Fruit fly (Drosophila melanogaster) whole organism, embryonic: ENCODE results near the gene Slu7.

Experiments used
- Aef1 ChIP-seq: fragments of 200-800 bp; sonication (Bioruptor generic); IDR thresholded peaks from 3 replicates; pipeline ENCODE4 v1.3.6; 2022; ENCODE audit warnings: missing biosample characterization, missing genetic modification characterization
- Blimp-1 ChIP-seq: fragments of 200-800 bp; sonication (Bioruptor generic); optimal IDR thresholded peaks from 3 replicates; lab custom pipeline; 2018; ENCODE audit warnings: missing biosample characterization, missing genetic modification characterization, mild to moderate bottlenecking, moderate library complexity, missing genetic modification reagents
- CG1024 ChIP-seq: fragments of 200-800 bp; sonication (Bioruptor generic); IDR thresholded peaks from 2 replicates; pipeline ENCODE4 v1.3.6; 2022; ENCODE audit warnings: missing biosample characterization, missing genetic modification characterization
- CG10366 ChIP-seq: fragments of 200-800 bp; sonication (Bioruptor generic); IDR thresholded peaks from 2 replicates; pipeline ENCODE4 v1.3.6; 2022; ENCODE audit warnings: missing biosample characterization, missing genetic modification characterization
- CG11398 ChIP-seq: fragments of 200-800 bp; sonication (Bioruptor generic); optimal IDR thresholded peaks from 2 replicates; lab custom pipeline; 2016; ENCODE audit warnings: missing biosample characterization, missing genetic modification characterization
- CG11695 ChIP-seq: fragments of 200-800 bp; sonication (Bioruptor generic); IDR thresholded peaks from 3 replicates; pipeline ENCODE4 v1.3.6; 2022; ENCODE audit warnings: missing biosample characterization, missing genetic modification characterization
- CG12071 ChIP-seq: fragments of 200-800 bp; sonication (Bioruptor generic); optimal IDR thresholded peaks from 3 replicates; lab custom pipeline; 2018; ENCODE audit warnings: missing biosample characterization, mild to moderate bottlenecking, missing genetic modification characterization
- CG12942 ChIP-seq: fragments of 200-800 bp; sonication (Bioruptor generic); optimal IDR thresholded peaks from 3 replicates; lab custom pipeline; 2016; ENCODE audit warnings: missing biosample characterization, missing genetic modification characterization
- CG13296 ChIP-seq: fragments of 200-800 bp; sonication (Bioruptor generic); optimal IDR thresholded peaks from 3 replicates; lab custom pipeline; 2018; ENCODE audit warnings: missing biosample characterization, mild to moderate bottlenecking, missing genetic modification characterization
- CG17328 ChIP-seq: fragments of 200-800 bp; sonication (Bioruptor generic); IDR thresholded peaks from 2 replicates; pipeline ENCODE4 v1.3.6; 2022; ENCODE audit warnings: missing biosample characterization, missing genetic modification characterization
- CG17568 ChIP-seq: fragments of 200-800 bp; sonication (Bioruptor generic); optimal IDR thresholded peaks from 2 replicates; lab custom pipeline; 2018; ENCODE audit warnings: missing biosample characterization, mild to moderate bottlenecking, missing genetic modification characterization, moderate library complexity
- CG2129 ChIP-seq: fragments of 200-800 bp; sonication (Bioruptor generic); IDR thresholded peaks from 2 replicates; pipeline ENCODE4 v1.3.6; 2022; ENCODE audit warnings: missing biosample characterization, missing genetic modification characterization; ENCODE audit not compliant: partially characterized antibody
- CG30431 ChIP-seq: fragments of 200-800 bp; sonication (Bioruptor generic); optimal IDR thresholded peaks from 2 replicates; lab custom pipeline; 2017; ENCODE audit warnings: missing biosample characterization, missing genetic modification characterization
- CG31224 ChIP-seq: fragments of 200-800 bp; sonication (Bioruptor generic); IDR thresholded peaks from 2 replicates; pipeline ENCODE4 v1.3.6; 2022; ENCODE audit warnings: missing biosample characterization, missing genetic modification characterization
- CG4404 ChIP-seq: fragments of 200-800 bp; sonication (Bioruptor generic); IDR thresholded peaks from 2 replicates; pipeline ENCODE4 v1.3.6; 2022; ENCODE audit warnings: missing biosample characterization, missing genetic modification characterization
- CG6175 ChIP-seq: fragments of 200-800 bp; sonication (Bioruptor generic); IDR thresholded peaks from 3 replicates; pipeline ENCODE4 v1.3.6; 2022; ENCODE audit warnings: missing biosample characterization, missing genetic modification characterization
- CG7786 ChIP-seq: fragments of 200-800 bp; sonication (Bioruptor generic); optimal IDR thresholded peaks from 2 replicates; lab custom pipeline; 2016; ENCODE audit warnings: missing biosample characterization, missing genetic modification characterization
- CG8089 ChIP-seq: fragments of 200-800 bp; sonication (Bioruptor generic); optimal IDR thresholded peaks from 3 replicates; lab custom pipeline; 2016; ENCODE audit warnings: missing biosample characterization, missing genetic modification characterization
- CG9437 ChIP-seq: fragments of 200-800 bp; sonication (Bioruptor generic); optimal IDR thresholded peaks from 2 replicates; lab custom pipeline; 2018; ENCODE audit warnings: missing biosample characterization, mild to moderate bottlenecking, missing genetic modification characterization
- Dbx ChIP-seq: fragments of 200-800 bp; sonication (Bioruptor generic); IDR thresholded peaks from 3 replicates; pipeline ENCODE4 v1.3.6; 2022; ENCODE audit warnings: missing biosample characterization, missing genetic modification characterization
- Dp ChIP-seq: fragments of 200-800 bp; sonication (Bioruptor generic); optimal IDR thresholded peaks from 2 replicates; lab custom pipeline; 2018; ENCODE audit warnings: missing biosample characterization, mild to moderate bottlenecking, missing genetic modification characterization, moderate library complexity
- E2f2 ChIP-seq: fragments of 200-800 bp; sonication (Bioruptor generic); IDR thresholded peaks from 2 replicates; pipeline ENCODE4 v1.3.6; 2022; ENCODE audit warnings: missing biosample characterization, missing genetic modification characterization
- HLHmδ ChIP-seq: fragments of 200-800 bp; sonication (Bioruptor generic); optimal IDR thresholded peaks from 2 replicates; lab custom pipeline; 2018; ENCODE audit warnings: missing biosample characterization, mild to moderate bottlenecking, missing genetic modification characterization, moderate library complexity
- Hey ChIP-seq: fragments of 200-800 bp; sonication (Bioruptor generic); optimal IDR thresholded peaks from 3 replicates; lab custom pipeline; 2018; ENCODE audit warnings: missing biosample characterization, mild to moderate bottlenecking, missing genetic modification characterization
- Hmr ChIP-seq: fragments of 200-800 bp; sonication (Bioruptor generic); optimal IDR thresholded peaks from 3 replicates; lab custom pipeline; 2017; ENCODE audit warnings: mild to moderate bottlenecking, missing biosample characterization, missing genetic modification reagents, missing genetic modification characterization
- Hr39 ChIP-seq: fragments of >200 bp; optimal IDR thresholded peaks from 2 replicates; lab custom pipeline; 2017
- Opbp ChIP-seq: fragments of 200-800 bp; sonication (Bioruptor generic); IDR thresholded peaks from 3 replicates; pipeline ENCODE4 v1.3.6; 2022; ENCODE audit warnings: missing biosample characterization, missing genetic modification characterization; ENCODE audit not compliant: partially characterized antibody
- Sox100B ChIP-seq: fragments of 200-800 bp; sonication (Bioruptor generic); optimal IDR thresholded peaks from 3 replicates; lab custom pipeline; 2018; ENCODE audit warnings: missing biosample characterization, mild to moderate bottlenecking, missing genetic modification characterization
- Stat92E ChIP-seq, 3 experiments: fragments of >200 bp in 2 of 3; fragments of 200-800 bp in 1 of 3; sonication (Bioruptor generic) in 1 of 3; optimal IDR thresholded peaks; 2 replicates each; lab custom pipeline; 2017 to 2019; ENCODE audit warnings: missing biosample characterization in 3 of 3, missing genetic modification characterization in 3 of 3, mild to moderate bottlenecking in 1 of 3, moderate library complexity in 1 of 3
- TFAM ChIP-seq: fragments of 200-800 bp; sonication (Bioruptor generic); optimal IDR thresholded peaks from 2 replicates; lab custom pipeline; 2017; ENCODE audit warnings: missing biosample characterization, missing genetic modification characterization, inconsistent platforms
- Xbp1 ChIP-seq: fragments of 200-800 bp; sonication (Bioruptor generic); optimal IDR thresholded peaks from 3 replicates; lab custom pipeline; 2016; ENCODE audit warnings: missing biosample characterization, mild to moderate bottlenecking, missing genetic modification characterization
- abd-A ChIP-seq: fragments of 200-800 bp; sonication (Bioruptor generic); optimal IDR thresholded peaks from 3 replicates; lab custom pipeline; 2019; ENCODE audit warnings: missing biosample characterization, mild to moderate bottlenecking, missing genetic modification characterization, moderate library complexity
- ac ChIP-seq: fragments of 200-800 bp; sonication (Bioruptor generic); optimal IDR thresholded peaks from 3 replicates; lab custom pipeline; 2017; ENCODE audit warnings: missing biosample characterization, mild to moderate bottlenecking, missing genetic modification characterization
- aop ChIP-seq: fragments of 200-800 bp; sonication (Bioruptor generic); IDR thresholded peaks from 2 replicates; pipeline ENCODE4 v1.3.6; 2022; ENCODE audit warnings: missing biosample characterization, missing genetic modification characterization
- ase ChIP-seq: fragments of 200-800 bp; sonication (Bioruptor generic); IDR thresholded peaks from 3 replicates; pipeline ENCODE4 v1.3.6; 2022; ENCODE audit warnings: missing biosample characterization, missing genetic modification characterization
- az2 ChIP-seq: fragments of 200-800 bp; sonication (Bioruptor generic); optimal IDR thresholded peaks from 3 replicates; lab custom pipeline; 2016; ENCODE audit warnings: missing biosample characterization, missing genetic modification characterization
- btn ChIP-seq: fragments of 200-800 bp; sonication (Bioruptor generic); optimal IDR thresholded peaks from 2 replicates; lab custom pipeline; 2016; ENCODE audit warnings: missing biosample characterization, missing genetic modification characterization
- chm ChIP-seq: fragments of 200-800 bp; sonication (Bioruptor generic); IDR thresholded peaks from 2 replicates; pipeline ENCODE4 v1.3.6; 2022; ENCODE audit warnings: missing biosample characterization, missing genetic modification characterization
- ci ChIP-seq: fragments of 200-800 bp; sonication (Bioruptor generic); IDR thresholded peaks from 3 replicates; pipeline ENCODE4 v1.3.6; 2022; ENCODE audit warnings: missing biosample characterization, missing genetic modification characterization
- crc ChIP-seq: fragments of 200-800 bp; sonication (Bioruptor generic); optimal IDR thresholded peaks from 2 replicates; lab custom pipeline; 2016; ENCODE audit warnings: missing biosample characterization, missing genetic modification characterization
- dimm ChIP-seq: fragments of 200-800 bp; sonication (Bioruptor generic); IDR thresholded peaks from 2 replicates; pipeline ENCODE4 v1.3.6; 2022; ENCODE audit warnings: missing biosample characterization, missing genetic modification characterization
- dpn ChIP-seq, 2 experiments: fragments of 200-800 bp; sonication (Bioruptor generic); optimal IDR thresholded peaks; 3 replicates each; lab custom pipeline; 2016; ENCODE audit warnings: missing biosample characterization in 2 of 2, missing genetic modification characterization in 2 of 2
- ham ChIP-seq: fragments of 200-800 bp; sonication (Bioruptor generic); IDR thresholded peaks from 2 replicates; pipeline ENCODE4 v1.3.6; 2022; ENCODE audit warnings: missing biosample characterization, missing genetic modification characterization
- hbn ChIP-seq: fragments of 200-800 bp; sonication (Bioruptor generic); IDR thresholded peaks from 2 replicates; pipeline ENCODE4 v1.3.6; 2022; ENCODE audit warnings: missing biosample characterization, missing genetic modification characterization; ENCODE audit not compliant: partially characterized antibody
- knrl ChIP-seq: fragments of 200-800 bp; sonication (Bioruptor generic); IDR thresholded peaks from 3 replicates; pipeline ENCODE4 v1.3.6; 2022; ENCODE audit warnings: missing biosample characterization, missing genetic modification characterization; ENCODE audit not compliant: partially characterized antibody
- mld ChIP-seq: fragments of 200-800 bp; sonication (Bioruptor generic); IDR thresholded peaks from 3 replicates; pipeline ENCODE4 v1.3.6; 2022; ENCODE audit warnings: missing biosample characterization, missing genetic modification characterization; ENCODE audit not compliant: partially characterized antibody
- nom ChIP-seq: fragments of 200-800 bp; sonication (Bioruptor generic); optimal IDR thresholded peaks from 2 replicates; lab custom pipeline; 2017; ENCODE audit warnings: missing biosample characterization, missing genetic modification characterization, mild to moderate bottlenecking, moderate library complexity, missing genetic modification reagents
- onecut ChIP-seq: fragments of 200-800 bp; sonication (Bioruptor generic); IDR thresholded peaks from 2 replicates; pipeline ENCODE4 v1.3.6; 2022; ENCODE audit warnings: missing biosample characterization, missing genetic modification characterization
- pb ChIP-seq: fragments of 200-800 bp; sonication (Bioruptor generic); optimal IDR thresholded peaks from 3 replicates; lab custom pipeline; 2016; ENCODE audit warnings: missing biosample characterization, missing genetic modification characterization
- sisA ChIP-seq: fragments of 200-800 bp; sonication (Bioruptor generic); IDR thresholded peaks from 2 replicates; pipeline ENCODE4 v1.3.6; 2022; ENCODE audit warnings: missing biosample characterization, missing genetic modification characterization

Slu7 gene

DNA sequence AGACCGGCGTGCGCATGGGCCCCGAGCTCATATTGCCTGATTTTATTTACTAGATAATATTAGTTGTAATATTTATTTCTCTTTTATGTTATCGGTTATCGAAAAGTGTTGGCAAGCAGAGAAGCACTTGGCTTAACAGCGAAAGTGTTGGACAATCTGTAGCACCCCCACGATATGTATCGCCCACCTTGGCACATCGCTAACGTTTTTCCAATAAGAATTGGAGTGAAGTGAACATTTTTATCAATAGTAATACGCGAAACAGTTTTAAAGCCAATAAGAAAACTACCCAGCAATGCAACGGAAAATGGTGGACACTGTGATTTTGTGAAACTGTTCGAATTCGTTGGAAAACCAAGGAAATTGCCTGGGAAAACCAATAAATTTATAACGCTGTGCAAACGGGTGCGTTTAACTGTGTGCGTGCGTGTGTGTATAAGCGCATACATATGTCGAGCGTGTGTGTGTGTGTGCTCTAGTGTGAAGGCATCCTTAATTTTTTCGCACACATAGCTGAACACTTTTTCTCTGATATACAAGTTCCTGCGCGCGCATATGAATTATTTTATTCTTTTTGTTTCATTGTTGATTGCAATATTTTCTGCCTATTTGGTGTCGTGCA is at the start of gene Slu7, which contains the start of gene Pkc98E (continued):
- TF ChIP-seq Hmr (GFP tag; lab: Kevin White, UChicago) (peak; percentile 61), sisA (peak; percentile 60), ase (GFP tag; lab: Robert Waterston, UW) (no peak), E2f2 (GFP tag; lab: Robert Waterston, UW) (0 out of 2 replicates have a peak, but pooled peaks have one; percentile 25), pb (GFP tag; lab: Kevin White, UChicago) (peak; percentile 46), CG7786 (GFP tag; lab: Kevin White, UChicago) (peak; percentile 72), crc (GFP tag; lab: Kevin White, UChicago) (no peak), dpn (GFP tag; optimal IDR thresholded peaks at IDR 0.05; lab: Kevin White, UChicago) (peak; percentile 70 to 72), Xbp1 (GFP tag; lab: Kevin White, UChicago) (peak; percentile 66), CG4404 (peak; percentile 31; the same call in 1 of the 2 replicates), abd-A (tag; lab: Kevin White, UChicago) (no peak), hbn (GFP tag; lab: Robert Waterston, UW) (peak; percentile 82), CG30431 (peak; percentile 16), Sox100B (no peak), CG11695 (GFP tag; lab: Robert Waterston, UW) (no peak), Blimp-1 (peak; percentile 16), knrl (GFP tag; lab: Robert Waterston, UW) (peak; percentile 88), aop (GFP tag; lab: Robert Waterston, UW) (no peak), nom (no peak), chm (GFP tag; lab: Robert Waterston, UW) (peak; percentile 22; the same call in 1 of the 2 replicates), btn (GFP tag; lab: Kevin White, UChicago) (peak; percentile 15), CG1024 (peak; percentile 34; the same call in 1 of the 2 replicates), CG9437 (GFP tag; lab: Kevin White, UChicago) (no peak), HLHmδ (GFP tag; lab: Kevin White, UChicago) (no peak), CG13296 (GFP tag; lab: Kevin White, UChicago) (peak; percentile 10), CG6175 (GFP tag; lab: Robert Waterston, UW) (0 out of 3 replicates have a peak, but pooled peaks have one; percentile 43), dimm (GFP tag; lab: Robert Waterston, UW) (no peak), CG12071 (GFP tag; lab: Kevin White, UChicago) (no peak), CG12942 (GFP tag; lab: Kevin White, UChicago) (peak; percentile 66), CG10366 (GFP tag; lab: Robert Waterston, UW) (peak; percentile 46), TFAM (no peak), CG2129 (GFP tag; lab: Robert Waterston, UW) (peak; percentile 62), CG17568 (GFP tag; lab: Kevin White, UChicago) (no peak), Hr39 (lab: Kevin White, UChicago) (no peak), ham (GFP tag; lab: Robert Waterston, UW) (no peak), CG8089 (GFP tag; lab: Kevin White, UChicago) (peak; percentile 47), Stat92E (GFP tag; optimal IDR thresholded peaks at IDR 0.05; lab: Kevin White, UChicago) (peak in 1 of 3 experiments; percentile 28), onecut (GFP tag; lab: Robert Waterston, UW) (peak; percentile 85), CG11398 (peak; percentile 17), Dp (GFP tag; lab: Kevin White, UChicago) (peak; percentile 23), ac (GFP tag; lab: Kevin White, UChicago) (no peak), CG17328 (peak; percentile 58), Aef1 (GFP tag; lab: Robert Waterston, UW) (peak; percentile 49; the same call in 2 of the 3 replicates), Opbp (GFP tag; lab: Robert Waterston, UW) (peak; percentile 91), mld (GFP tag; lab: Robert Waterston, UW) (peak; percentile 81; the same call in 2 of the 3 replicates), CG31224 (GFP tag; lab: Robert Waterston, UW) (0 out of 2 replicates have a peak, but pooled peaks have one; percentile 36), ci (GFP tag; lab: Robert Waterston, UW) (peak; percentile 47; the same call in 1 of the 3 replicates), Hey (tag; lab: Kevin White, UChicago) (no peak), Dbx (GFP tag; lab: Robert Waterston, UW) (peak; percentile 84), az2 (GFP tag; lab: Kevin White, UChicago) (no peak)
